Worm (Caenorhabditis elegans) whole organism, L3 larva: ENCODE data around the gene srh-72.

ENCODE experiments used
- nhr-11 ChIP-seq: fragments of 150-350 bp; optimal IDR thresholded peaks from 2 replicates; lab custom pipeline; 2014; ENCODE audit warnings: missing biosample characterization, missing genetic modification characterization
- nhr-12 ChIP-seq: fragments of 150-350 bp; optimal IDR thresholded peaks from 2 replicates; lab custom pipeline; 2014; ENCODE audit warnings: missing biosample characterization, missing genetic modification characterization
- nhr-76 ChIP-seq: fragments of 150-350 bp; sonication (generic microtip); optimal IDR thresholded peaks from 5 replicates; lab custom pipeline; 2014; ENCODE audit warnings: missing biosample characterization, missing genetic modification characterization
- nhr-77 ChIP-seq: fragments of 150-350 bp; optimal IDR thresholded peaks from 2 replicates; lab custom pipeline; 2014; ENCODE audit warnings: missing biosample characterization, missing genetic modification characterization

DNA sequence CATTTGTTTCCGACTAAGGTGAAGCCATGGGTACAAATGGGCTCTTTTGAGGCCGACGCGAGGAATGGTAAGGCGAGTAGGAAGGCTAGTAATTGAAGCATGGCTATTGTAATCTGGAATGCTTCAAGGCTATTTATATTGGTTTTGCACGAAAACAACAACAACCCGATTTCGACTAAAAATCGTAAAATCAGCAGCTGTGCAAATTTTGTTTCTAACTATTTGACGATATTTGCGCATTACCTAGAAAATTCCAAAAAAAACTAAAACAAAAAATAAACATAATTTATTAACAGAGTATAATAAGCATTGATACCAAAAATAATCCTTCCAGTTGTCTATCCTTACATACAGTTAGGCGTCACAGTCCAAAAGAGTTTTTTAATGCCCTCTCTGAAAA is 45.3 kb downstream of the srh-72 start, which contains the start of gene clec-20:
- TF ChIP-seq nhr-77 (tag; lab: Kevin White, UChicago) (no peak), nhr-11 (tag; lab: Kevin White, UChicago) (no peak), nhr-12 (tag; lab: Kevin White, UChicago) (no peak), nhr-76 (tag; lab: Kevin White, UChicago) (no peak)
